Fruit fly (Drosophila melanogaster): Measurements from ENCODE around the gene Mulk.

- no peak for TF ChIP-seq CG8478 (optimal IDR thresholded peaks at IDR 0.05)
- no peak for TF ChIP-seq CTCF (optimal IDR thresholded peaks at IDR 0.05)
These were observed 7.0 kb downstream of the Mulk start for dm6 chr2L:10276846-10277245.

Data from S2 (cell line).